Fruit fly (Drosophila melanogaster) whole organism, wandering third instar larva: ENCODE data around the gene Mur11Da.

Experiments used
- CG32264 ChIP-seq: fragments of 200-800 bp; sonication (Bioruptor generic); optimal IDR thresholded peaks from 2 replicates; lab custom pipeline; 2016; ENCODE audit warnings: missing biosample characterization, missing genetic modification characterization
- Dfd ChIP-seq: fragments of >200 bp; optimal IDR thresholded peaks from 2 replicates; lab custom pipeline; 2017; ENCODE audit warnings: missing biosample characterization, missing genetic modification characterization
- Dif ChIP-seq: fragments of 200-275, 200-300 bp; sonication (Bioruptor generic); optimal IDR thresholded peaks from 2 replicates; lab custom pipeline; 2018; ENCODE audit warnings: missing biosample characterization, missing genetic modification characterization; ENCODE audit not compliant: partially characterized antibody
- GATAd ChIP-seq: sonication (Bioruptor generic); optimal IDR thresholded peaks from 2 replicates; lab custom pipeline; 2016; ENCODE audit warnings: missing biosample characterization, missing genetic modification characterization
- Mio ChIP-seq: sonication (Bioruptor generic); optimal IDR thresholded peaks from 2 replicates; lab custom pipeline; 2016; ENCODE audit warnings: missing biosample characterization, missing genetic modification characterization
- jim ChIP-seq: fragments of 175-275, 200-325 bp; sonication (Bioruptor generic); optimal IDR thresholded peaks from 2 replicates; lab custom pipeline; 2016; ENCODE audit warnings: missing biosample characterization, mild to moderate bottlenecking, missing genetic modification characterization
- pan ChIP-seq: fragments of >200 bp; optimal IDR thresholded peaks from 2 replicates; lab custom pipeline; 2017
- psq ChIP-seq: fragments of 200-800 bp; sonication (Bioruptor generic); optimal IDR thresholded peaks from 3 replicates; lab custom pipeline; 2017; ENCODE audit warnings: missing biosample characterization, mild to moderate bottlenecking, missing genetic modification characterization, moderate library complexity
- sv ChIP-seq: fragments of 200-800 bp; sonication (Bioruptor generic); optimal IDR thresholded peaks from 3 replicates; lab custom pipeline; 2016; ENCODE audit warnings: missing biosample characterization, missing genetic modification characterization

DNA sequence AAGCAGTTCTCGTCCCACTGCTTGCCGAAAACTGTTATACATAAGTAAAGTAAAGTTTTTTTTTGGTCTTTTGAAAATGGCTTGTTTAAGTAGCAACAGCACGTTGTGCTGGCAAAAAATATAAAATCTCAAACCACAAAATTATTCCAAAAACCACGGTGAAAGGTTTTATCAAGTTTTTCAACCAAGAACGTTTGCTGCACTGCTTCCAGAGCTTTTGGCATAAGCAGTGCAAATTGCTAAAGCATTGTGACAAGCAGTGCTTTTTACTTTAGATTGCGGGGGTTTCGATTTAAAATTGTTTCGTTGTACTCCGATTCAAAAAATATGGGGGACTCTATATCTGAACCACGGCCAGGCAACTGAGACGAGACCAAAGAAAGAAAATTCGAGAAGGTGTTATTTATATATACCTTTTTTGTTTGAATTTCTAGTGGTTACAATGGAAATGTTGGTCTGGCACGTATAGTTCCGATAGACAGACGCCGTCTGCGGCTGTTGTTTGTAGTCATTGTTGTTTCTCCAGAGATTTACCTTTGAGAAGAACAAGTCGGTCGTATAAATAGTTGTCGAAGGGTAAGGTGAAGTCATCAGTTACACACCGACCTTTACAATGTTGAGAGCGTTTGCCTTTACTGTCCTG lies at the start of gene Mur11Da:
- TF ChIP-seq pan (lab: Kevin White, UChicago) = no peak
- TF ChIP-seq sv (GFP tag; lab: Kevin White, UChicago) = no peak
- TF ChIP-seq GATAd (GFP tag; lab: Kevin White, UChicago) = no peak
- TF ChIP-seq jim (GFP tag; lab: Kevin White, UChicago) = no peak
- no peak for TF ChIP-seq CG32264 (GFP tag; lab: Kevin White, UChicago)
- no peak for TF ChIP-seq Dif (GFP tag; lab: Kevin White, UChicago)
- no peak for TF ChIP-seq psq (GFP tag; lab: Kevin White, UChicago)
- TF ChIP-seq Mio (GFP tag; lab: Kevin White, UChicago) = no peak
- no peak for TF ChIP-seq Dfd (GFP tag; lab: Kevin White, UChicago)
